Worm (Caenorhabditis elegans): ENCODE measurements around the gene fbxb-35.

DNA sequence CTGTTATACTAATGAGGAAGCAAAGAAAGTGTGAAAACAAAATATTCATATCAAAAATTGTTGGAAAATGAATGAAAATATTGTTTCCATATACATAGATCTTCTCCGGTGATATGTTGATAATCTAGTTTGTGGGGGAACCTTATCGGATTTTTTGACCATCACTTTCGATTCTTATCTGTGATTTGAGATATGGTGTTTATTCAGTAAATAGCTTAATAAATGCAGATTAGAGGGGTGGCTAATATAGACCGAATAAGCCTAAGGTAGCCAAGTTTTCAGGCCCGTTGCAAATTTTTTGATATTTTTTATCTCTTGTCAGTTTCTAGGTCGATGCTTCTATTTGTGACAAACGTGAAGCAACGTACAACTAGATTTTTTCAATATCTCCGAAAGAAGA is 20.0 kb downstream of the fbxb-35 start, which contains the start of gene F07E5.7:
- TF ChIP-seq unc-55 (GFP tag; optimal IDR thresholded peaks at IDR 0.05) (no peak), unc-39 (tag; optimal IDR thresholded peaks at IDR 0.05) (no peak), nhr-237 (tag; optimal IDR thresholded peaks at IDR 0.05) (no peak), lin-13 (GFP tag; optimal IDR thresholded peaks at IDR 0.05) (no peak), mbf-1 (tag; optimal IDR thresholded peaks at IDR 0.05) (no peak), ama-1 (optimal IDR thresholded peaks at IDR 0.05) (no peak), lin-39 (tag; optimal IDR thresholded peaks at IDR 0.05) (no peak), egl-27 (tag; optimal IDR thresholded peaks at IDR 0.05) (no peak), ceh-16 (tag; optimal IDR thresholded peaks at IDR 0.05) (no peak), F13H6.1 (tag; optimal IDR thresholded peaks at IDR 0.05) (no peak), nhr-25 (tag; optimal IDR thresholded peaks at IDR 0.05) (no peak), peb-1 (tag; optimal IDR thresholded peaks at IDR 0.05) (no peak), nhr-6 (tag; optimal IDR thresholded peaks at IDR 0.05) (no peak), nhr-129 (tag; optimal IDR thresholded peaks at IDR 0.05) (no peak)
